Fruit fly (Drosophila melanogaster): ENCODE data around the gene Sk1.

Gene Sk1

dm6 chrX:11441829-11442634 is at the start of gene Sk1:
Gene Sk1, plus strand, starts transcription at chrX:11442539.
- TF ChIP-seq GATAd (GFP tag; optimal IDR thresholded peaks at IDR 0.05) (no peak), N (GFP tag; optimal IDR thresholded peaks at IDR 0.05) (no peak), Mio (GFP tag; optimal IDR thresholded peaks at IDR 0.05) (no peak), h (GFP tag; optimal IDR thresholded peaks at IDR 0.05) (peak; percentile 67), OdsH (GFP tag; optimal IDR thresholded peaks at IDR 0.05) (peak; percentile 39), woc (GFP tag; optimal IDR thresholded peaks at IDR 0.05) (peak; percentile 24), Myc (optimal IDR thresholded peaks at IDR 0.05) (no peak), rgr (GFP tag; optimal IDR thresholded peaks at IDR 0.05) (peak; percentile 40), Sp1 (GFP tag; optimal IDR thresholded peaks at IDR 0.05) (peak; percentile 6), Abd-B (GFP tag; optimal IDR thresholded peaks at IDR 0.05) (no peak), Hnf4 (GFP tag; optimal IDR thresholded peaks at IDR 0.05) (peak; percentile 51), pan (optimal IDR thresholded peaks at IDR 0.05) (no peak), CG32264 (GFP tag; optimal IDR thresholded peaks at IDR 0.05) (no peak), sage (GFP tag; optimal IDR thresholded peaks at IDR 0.05) (no peak), tai (GFP tag; optimal IDR thresholded peaks at IDR 0.05) (peak; percentile 40), dsf (GFP tag; optimal IDR thresholded peaks at IDR 0.05; ENCODE audit: borderline replicate concordance) (no peak), fru (GFP tag; optimal IDR thresholded peaks at IDR 0.05) (peak; percentile 61), br (GFP tag; optimal IDR thresholded peaks at IDR 0.05) (peak; percentile 46), Rel (GFP tag; optimal IDR thresholded peaks at IDR 0.05) (no peak), Rel (tag; optimal IDR thresholded peaks at IDR 0.05) (no peak), brk (GFP tag; optimal IDR thresholded peaks at IDR 0.05) (no peak), Hr78 (GFP tag; optimal IDR thresholded peaks at IDR 0.05) (no peak), CrebA (GFP tag; optimal IDR thresholded peaks at IDR 0.05; ENCODE audit: borderline replicate concordance) (no peak), Hr83 (GFP tag; optimal IDR thresholded peaks at IDR 0.05; ENCODE audit: poor library complexity, severe bottlenecking) (no peak), foxo (GFP tag; optimal IDR thresholded peaks at IDR 0.05) (peak in 1 of 2 experiments; percentile 50), Jra (GFP tag; optimal IDR thresholded peaks at IDR 0.05) (peak; percentile 21), HLH106 (tag; optimal IDR thresholded peaks at IDR 0.05) (no peak), lola (GFP tag; optimal IDR thresholded peaks at IDR 0.05) (no peak), sv (GFP tag; optimal IDR thresholded peaks at IDR 0.05) (no peak), jim (GFP tag; optimal IDR thresholded peaks at IDR 0.05) (no peak), Vsx2 (GFP tag; optimal IDR thresholded peaks at IDR 0.05; ENCODE audit: partially characterized antibody) (no peak), CG9705 (GFP tag; optimal IDR thresholded peaks at IDR 0.05) (no peak), psq (GFP tag; optimal IDR thresholded peaks at IDR 0.05) (no peak), Dfd (GFP tag; optimal IDR thresholded peaks at IDR 0.05) (no peak), dmrt93B (GFP tag; optimal IDR thresholded peaks at IDR 0.05) (no peak), usp (GFP tag; optimal IDR thresholded peaks at IDR 0.05) (no peak), dl (GFP tag; optimal IDR thresholded peaks at IDR 0.05; ENCODE audit: insufficient read depth in 1 of 2, partially characterized antibody in 2 of 2) (no peak), Dif (GFP tag; optimal IDR thresholded peaks at IDR 0.05; ENCODE audit: partially characterized antibody) (no peak), ey (GFP tag; optimal IDR thresholded peaks at IDR 0.05) (peak; percentile 16)

- TF ChIP-seq foxo (GFP tag; optimal IDR thresholded peaks at IDR 0.05) (peak in 1 of 2 experiments; percentile 10), sv (GFP tag; optimal IDR thresholded peaks at IDR 0.05) (no peak)
Observed at dm6 chrX:11393003-11393620, 49.2 kb upstream of the Sk1 start.

All from whole organism, wandering third instar larva.